Worm (Caenorhabditis elegans): ENCODE measurements around the gene C17E7.9.

DNA sequence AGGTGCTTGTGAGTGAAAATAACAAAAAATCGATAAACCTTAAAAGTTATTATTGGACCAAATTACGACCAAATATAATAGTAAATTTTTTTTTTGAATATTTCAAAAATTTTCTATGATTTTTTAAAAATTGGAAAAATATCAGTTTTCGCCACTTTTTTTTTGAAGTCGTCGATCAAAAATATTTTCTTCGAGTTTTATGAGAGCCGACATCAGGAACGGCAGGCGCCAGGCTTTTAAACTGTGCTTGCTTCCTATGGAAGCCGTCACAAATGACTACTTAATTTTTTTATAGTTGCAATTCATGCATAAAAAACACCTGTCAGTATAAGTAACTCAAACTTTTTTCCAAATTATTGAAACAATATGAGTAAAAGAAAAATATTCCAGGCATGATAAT lies 12.8 kb upstream of the C17E7.9 start:
- no peak for TF ChIP-seq dsc-1 (tag; optimal IDR thresholded peaks at IDR 0.05)
- TF ChIP-seq ztf-4 (tag; optimal IDR thresholded peaks at IDR 0.05): no peak
- no peak for TF ChIP-seq hlh-4 (tag; optimal IDR thresholded peaks at IDR 0.05)
- no peak for TF ChIP-seq ama-1 (optimal IDR thresholded peaks at IDR 0.05)
- no peak for TF ChIP-seq nhr-12 (tag; optimal IDR thresholded peaks at IDR 0.05)
- TF ChIP-seq elt-2 (tag; optimal IDR thresholded peaks at IDR 0.05): no peak
- TF ChIP-seq lin-39 (tag; optimal IDR thresholded peaks at IDR 0.05): no peak
- no peak for TF ChIP-seq blmp-1 (tag; optimal IDR thresholded peaks at IDR 0.05)
- TF ChIP-seq unc-62 (GFP tag; optimal IDR thresholded peaks at IDR 0.05): no peak
- TF ChIP-seq aha-1 (tag; optimal IDR thresholded peaks at IDR 0.05): no peak
- no peak for TF ChIP-seq aly-2 (tag; optimal IDR thresholded peaks at IDR 0.05)
- TF ChIP-seq nhr-47 (tag; optimal IDR thresholded peaks at IDR 0.05): no peak
- TF ChIP-seq fkh-4 (tag; optimal IDR thresholded peaks at IDR 0.05; ENCODE audit: borderline replicate concordance): no peak
- TF ChIP-seq ceh-82 (tag; optimal IDR thresholded peaks at IDR 0.05): no peak
